Worm (Caenorhabditis elegans) whole organism, midembryonic: ENCODE measurements around the gene C34D4.4.

Experiments
- T22C8.4 ChIP-seq: fragments of 200-800 bp; sonication (Bioruptor generic); IDR thresholded peaks from 2 replicates; pipeline ENCODE4 v1.3.6; 2022; ENCODE audit warnings: missing genetic modification characterization, missing compliant biosample characterization
- cog-1 ChIP-seq: sonication (generic microtip); optimal IDR thresholded peaks from 2 replicates; lab custom pipeline; 2016; ENCODE audit warnings: missing genetic modification characterization, missing compliant biosample characterization
- flt-1 ChIP-seq: fragments of 200-800 bp; sonication (Bioruptor generic); IDR thresholded peaks from 2 replicates; pipeline ENCODE4 v1.3.6; 2022; ENCODE audit warnings: missing genetic modification characterization, missing compliant biosample characterization
- klf-2 ChIP-seq: fragments of 200-800 bp; sonication (Bioruptor generic); conservative IDR thresholded peaks from 2 replicates; pipeline ENCODE4 v1.3.6; 2022; ENCODE audit warnings: missing genetic modification reagents, missing genetic modification characterization, missing compliant biosample characterization
- med-1 ChIP-seq: sonication (generic microtip); optimal IDR thresholded peaks from 2 replicates; lab custom pipeline; 2017; ENCODE audit warnings: missing genetic modification characterization, mild to moderate bottlenecking, missing compliant biosample characterization, antibody characterized with exemption, missing genetic modification reagents; ENCODE audit not compliant: insufficient read depth
- ref-1 ChIP-seq: fragments of 200-800 bp; sonication (Bioruptor generic); conservative IDR thresholded peaks from 2 replicates; pipeline ENCODE4 v1.3.6; 2022; ENCODE audit warnings: missing genetic modification reagents, missing genetic modification characterization, missing compliant biosample characterization
- tab-1 ChIP-seq: fragments of 200-800 bp; sonication (Bioruptor generic); IDR thresholded peaks from 2 replicates; pipeline ENCODE4 v1.3.6; 2022; ENCODE audit warnings: missing genetic modification characterization, missing compliant biosample characterization
- ztf-23 ChIP-seq: fragments of 200-800 bp; sonication (Bioruptor generic); IDR thresholded peaks from 2 replicates; pipeline ENCODE4 v1.3.6; 2022; ENCODE audit warnings: missing genetic modification reagents, missing genetic modification characterization, missing compliant biosample characterization
- ztf-29 ChIP-seq: fragments of 200-800 bp; sonication (Bioruptor generic); IDR thresholded peaks from 2 replicates; pipeline ENCODE4 v1.3.6; 2022; ENCODE audit warnings: missing genetic modification reagents, missing genetic modification characterization, missing compliant biosample characterization

The C34D4.4 gene

DNA sequence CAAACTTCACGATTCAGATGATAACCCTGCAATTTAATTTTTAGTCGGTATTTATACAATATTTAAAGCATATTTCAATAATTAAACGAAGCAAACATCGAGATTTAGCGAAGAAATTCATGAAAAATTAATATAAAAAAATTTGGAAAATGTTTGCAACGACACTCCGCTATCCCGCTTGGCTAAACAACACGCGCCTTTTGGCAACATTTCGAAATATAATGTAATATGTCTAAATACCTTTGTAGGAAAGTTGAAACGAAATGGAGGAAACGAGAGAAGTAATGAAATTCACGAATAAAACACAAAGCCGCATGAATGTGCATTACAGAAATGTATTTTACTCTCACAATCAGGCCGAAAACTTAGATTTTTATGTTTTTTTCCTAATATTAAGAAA lies 16.6 kb downstream of the C34D4.4 start, which contains the start of gene rpc-1:
Gene rpc-1 (minus strand): TSS at position 26 of the 400 bp plus-strand sequence.
- TF ChIP-seq ztf-23, result no peak
- TF ChIP-seq ztf-29, result no peak
- TF ChIP-seq ref-1 (GFP tag; lab: Robert Waterston, UW), result no peak
- TF ChIP-seq med-1 (GFP tag; lab: Kevin White, UChicago), result no peak
- no peak for TF ChIP-seq T22C8.4
- TF ChIP-seq cog-1, result no peak
- TF ChIP-seq klf-2 (GFP tag; lab: Robert Waterston, UW), result no peak
- TF ChIP-seq flt-1 (GFP tag; lab: Robert Waterston, UW), result no peak
- TF ChIP-seq tab-1 (GFP tag; lab: Robert Waterston, UW), result no peak

- no peak for TF ChIP-seq flt-1 (GFP tag; lab: Robert Waterston, UW)
- no peak for TF ChIP-seq ref-1 (GFP tag; lab: Robert Waterston, UW)
- TF ChIP-seq cog-1, result no peak
- no peak for TF ChIP-seq ztf-23
- TF ChIP-seq tab-1 (GFP tag; lab: Robert Waterston, UW), result no peak
- no peak for TF ChIP-seq med-1 (GFP tag; lab: Kevin White, UChicago)
- no peak for TF ChIP-seq T22C8.4
- no peak for TF ChIP-seq ztf-29
- TF ChIP-seq klf-2 (GFP tag; lab: Robert Waterston, UW), result no peak
These were observed 17.4 kb downstream of the C34D4.4 start, which contains the start of gene C42D4.18 for ce11 chrIV:7166553-7166952. Gene C42D4.18 (plus strand): TSS chrIV:7166783.

DNA sequence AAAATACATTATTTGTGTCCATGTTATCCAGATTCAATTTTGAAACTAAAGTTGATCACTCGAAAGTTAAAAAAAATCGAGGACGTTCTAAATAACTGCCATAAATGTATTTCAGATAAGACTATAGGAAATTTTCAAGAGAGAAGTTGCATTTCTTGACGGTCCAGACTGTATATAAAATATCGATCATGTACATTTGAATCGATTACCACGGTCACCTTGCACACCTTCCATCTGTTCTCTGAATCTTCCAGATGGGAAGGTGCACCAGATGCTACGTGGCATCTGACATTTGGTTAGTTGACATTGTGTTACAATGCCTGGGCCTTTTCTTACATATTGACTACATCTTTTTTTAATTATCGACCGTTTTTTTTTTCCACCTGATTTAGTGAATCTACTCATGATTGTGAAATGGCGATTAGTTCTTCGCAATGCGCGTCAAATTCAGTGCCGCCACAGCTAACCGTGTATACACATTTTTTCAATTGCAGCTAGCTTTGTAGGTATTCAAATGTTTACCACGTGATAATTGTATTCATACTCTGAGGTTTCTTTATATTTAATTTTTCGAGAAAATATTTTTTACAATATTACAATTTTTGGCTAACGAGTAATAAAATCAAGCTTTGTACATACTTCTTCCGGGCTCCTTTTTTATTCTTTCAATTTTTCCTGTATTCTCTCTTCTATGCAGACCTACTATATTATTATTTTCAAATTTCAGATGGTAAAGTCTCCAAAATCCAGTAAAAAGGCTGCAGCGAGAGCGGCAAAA lies 19.0 kb downstream of the C34D4.4 start, which contains the start of gene skr-16:
Gene skr-16 (plus strand): TSS at position 728 of the 778 bp plus-strand sequence.
- TF ChIP-seq med-1 (GFP tag; lab: Kevin White, UChicago), result no peak
- no peak for TF ChIP-seq ref-1 (GFP tag; lab: Robert Waterston, UW)
- no peak for TF ChIP-seq cog-1

DNA sequence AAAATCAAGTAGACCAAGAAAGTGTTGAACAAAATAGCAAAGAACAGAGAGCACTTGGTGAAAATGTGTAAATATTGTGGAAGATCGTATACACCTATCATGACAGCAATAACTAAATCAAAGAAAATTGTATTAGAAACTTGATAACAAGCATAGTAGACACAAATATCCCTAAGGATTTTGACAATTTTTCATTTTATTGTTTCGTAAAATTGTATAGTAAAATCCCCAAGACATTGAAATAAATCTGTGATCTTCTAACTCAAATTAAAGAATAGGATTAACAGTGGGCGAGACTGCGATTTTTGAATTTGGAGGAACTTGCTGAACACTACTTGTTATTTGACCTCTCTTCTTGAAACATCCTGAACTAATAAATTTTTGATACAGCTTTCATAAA lies 22.1 kb downstream of the C34D4.4 start, which contains the start of gene str-220:
Gene str-220 (minus strand): TSS at position 101 of the 400 bp plus-strand sequence.
- TF ChIP-seq ref-1 (GFP tag; lab: Robert Waterston, UW) (no peak), klf-2 (GFP tag; lab: Robert Waterston, UW) (no peak), ztf-29 (no peak), cog-1 (no peak), T22C8.4 (no peak), tab-1 (GFP tag; lab: Robert Waterston, UW) (no peak), med-1 (GFP tag; lab: Kevin White, UChicago) (no peak), flt-1 (GFP tag; lab: Robert Waterston, UW) (no peak), ztf-23 (no peak)

DNA sequence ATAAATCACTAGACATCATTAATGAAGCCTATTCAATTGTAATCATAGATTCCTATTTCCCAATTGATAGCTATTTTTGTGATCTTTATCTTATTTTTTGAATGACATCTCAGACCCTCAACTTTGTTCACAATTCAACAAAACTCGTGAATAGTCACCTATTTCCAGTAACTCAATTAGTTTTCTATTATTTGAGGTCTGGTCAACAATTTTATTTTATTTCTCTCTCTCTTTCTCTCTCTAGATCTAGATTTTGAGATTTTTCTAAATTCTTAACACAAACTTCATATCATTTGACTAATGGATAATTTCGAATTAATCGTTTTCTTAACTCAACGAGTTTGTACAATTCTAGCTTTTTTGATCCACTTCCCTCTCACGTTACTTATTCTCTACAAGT lies 24.3 kb downstream of the C34D4.4 start, which contains the start of gene str-1:
Gene str-1 (plus strand): TSS at position 301 of the 400 bp plus-strand sequence.
- no peak for TF ChIP-seq cog-1
- TF ChIP-seq flt-1 (GFP tag; lab: Robert Waterston, UW), result no peak
- no peak for TF ChIP-seq T22C8.4
- no peak for TF ChIP-seq ref-1 (GFP tag; lab: Robert Waterston, UW)
- no peak for TF ChIP-seq ztf-29
- TF ChIP-seq med-1 (GFP tag; lab: Kevin White, UChicago), result no peak
- no peak for TF ChIP-seq tab-1 (GFP tag; lab: Robert Waterston, UW)
- TF ChIP-seq klf-2 (GFP tag; lab: Robert Waterston, UW), result no peak
- TF ChIP-seq ztf-23, result no peak

ce11 chrIV:7175346-7175745 lies 26.2 kb downstream of the C34D4.4 start, which contains the start of gene C42D4.19:
Gene C42D4.19 (plus strand): TSS chrIV:7175646.
- no peak for TF ChIP-seq ztf-29
- no peak for TF ChIP-seq flt-1 (GFP tag; lab: Robert Waterston, UW)
- no peak for TF ChIP-seq med-1 (GFP tag; lab: Kevin White, UChicago)
- TF ChIP-seq tab-1 (GFP tag; lab: Robert Waterston, UW), result no peak
- TF ChIP-seq cog-1, result no peak
- TF ChIP-seq ztf-23, result no peak
- no peak for TF ChIP-seq ref-1 (GFP tag; lab: Robert Waterston, UW)
- no peak for TF ChIP-seq T22C8.4
- TF ChIP-seq klf-2 (GFP tag; lab: Robert Waterston, UW), result no peak

- TF ChIP-seq klf-2 (GFP tag; lab: Robert Waterston, UW) (no peak), ref-1 (GFP tag; lab: Robert Waterston, UW) (no peak), flt-1 (GFP tag; lab: Robert Waterston, UW) (no peak), cog-1 (no peak), ztf-23 (no peak), T22C8.4 (no peak), ztf-29 (no peak), tab-1 (GFP tag; lab: Robert Waterston, UW) (no peak), med-1 (GFP tag; lab: Kevin White, UChicago) (no peak)
These were observed 27.7 kb downstream of the C34D4.4 start, which contains the start of gene str-44 for ce11 chrIV:7176887-7177286. Gene str-44 (plus strand): TSS chrIV:7177187.

DNA sequence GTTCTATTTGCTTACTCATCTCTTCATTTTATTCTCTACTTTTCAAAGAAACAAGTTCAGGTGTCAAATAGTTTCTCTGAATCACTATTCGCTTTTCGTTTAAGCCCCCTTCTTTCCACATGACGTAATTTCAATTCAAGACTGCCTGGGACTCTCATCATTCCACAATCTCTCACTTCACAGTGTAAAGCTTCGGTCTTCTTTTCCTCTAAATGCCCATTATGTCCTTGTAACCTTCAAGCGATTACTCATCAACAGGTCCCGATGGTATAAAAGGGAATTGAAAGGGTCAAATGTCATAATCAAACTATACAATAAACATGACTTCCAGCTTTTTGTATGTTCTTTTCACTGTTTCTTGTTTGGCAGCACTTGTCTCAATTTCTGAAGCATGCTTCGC lies 29.8 kb downstream of the C34D4.4 start, which contains the start of gene C42D4.3:
Gene C42D4.3 (plus strand): TSS at position 298 of the 400 bp plus-strand sequence.
- TF ChIP-seq T22C8.4 (no peak), cog-1 (no peak), klf-2 (GFP tag; lab: Robert Waterston, UW) (no peak), flt-1 (GFP tag; lab: Robert Waterston, UW) (no peak), ref-1 (GFP tag; lab: Robert Waterston, UW) (no peak), ztf-29 (no peak), ztf-23 (no peak), tab-1 (GFP tag; lab: Robert Waterston, UW) (no peak), med-1 (GFP tag; lab: Kevin White, UChicago) (no peak)

ce11 chrIV:7180304-7180703 lies 31.1 kb downstream of the C34D4.4 start, which contains the start of gene cest-10:
Gene cest-10 (plus strand): TSS chrIV:7180557.
- TF ChIP-seq flt-1 (GFP tag; lab: Robert Waterston, UW) (no peak), tab-1 (GFP tag; lab: Robert Waterston, UW) (no peak), ztf-29 (no peak), klf-2 (GFP tag; lab: Robert Waterston, UW) (no peak), cog-1 (no peak), ztf-23 (no peak), med-1 (GFP tag; lab: Kevin White, UChicago) (no peak), T22C8.4 (no peak), ref-1 (GFP tag; lab: Robert Waterston, UW) (no peak)
